Fruit fly (Drosophila melanogaster): Measurements from ENCODE around the gene CG12121.

Gene CG12121

dm6 chrX:9201866-9202681 is 30.1 kb downstream of the CG12121 start (continued):
- TF ChIP-seq CG9817 (tag; optimal IDR thresholded peaks at IDR 0.05) (peak; percentile 81), Sox100B (GFP tag; optimal IDR thresholded peaks at IDR 0.05) (peak; percentile 39), Blimp-1 (GFP tag; optimal IDR thresholded peaks at IDR 0.05) (peak; percentile 51), Bteb2 (GFP tag; optimal IDR thresholded peaks at IDR 0.05) (no peak), unc-4 (GFP tag; IDR thresholded peaks at IDR 0.05; ENCODE audit: partially characterized antibody) (no peak), ind (GFP tag; optimal IDR thresholded peaks at IDR 0.05) (peak; percentile 51), ap (GFP tag; IDR thresholded peaks at IDR 0.05) (peak; percentile 46), lola (GFP tag; optimal IDR thresholded peaks at IDR 0.05) (peak in 1 of 3 experiments; percentile 35), CG10543 (GFP tag; optimal IDR thresholded peaks at IDR 0.05) (peak; percentile 76), Gug (GFP tag; IDR thresholded peaks at IDR 0.05) (peak; percentile 94), CG30403 (GFP tag; optimal IDR thresholded peaks at IDR 0.05) (peak; percentile 54), Hand (GFP tag; optimal IDR thresholded peaks at IDR 0.05) (peak; percentile 72), shn (GFP tag; optimal IDR thresholded peaks at IDR 0.05) (no peak), CG3995 (GFP tag; optimal IDR thresholded peaks at IDR 0.05) (no peak), dimm (GFP tag; IDR thresholded peaks at IDR 0.05) (peak; percentile 56; the same call in 1 of the 2 replicates), CG32772 (GFP tag; IDR thresholded peaks at IDR 0.05) (peak; percentile 65), CG7963 (GFP tag; IDR thresholded peaks at IDR 0.05; ENCODE audit: partially characterized antibody) (no peak), CG13296 (GFP tag; optimal IDR thresholded peaks at IDR 0.05) (peak; percentile 64), CG4360 (GFP tag; IDR thresholded peaks at IDR 0.05) (no peak; the same call in 1 of the 2 replicates), dmrt11E (tag; optimal IDR thresholded peaks at IDR 0.05) (peak; percentile 24), CG15696 (tag; optimal IDR thresholded peaks at IDR 0.05) (peak; percentile 34), ara (GFP tag; IDR thresholded peaks at IDR 0.05) (no peak), Max (GFP tag; optimal IDR thresholded peaks at IDR 0.05) (no peak), zf30C (GFP tag; optimal IDR thresholded peaks at IDR 0.05) (peak; percentile 79), yki (optimal IDR thresholded peaks at IDR 0.05) (no peak), luna (GFP tag; optimal IDR thresholded peaks at IDR 0.05) (peak; percentile 16), Atf6 (GFP tag; IDR thresholded peaks at IDR 0.05) (peak; percentile 88), Hsf (GFP tag; optimal IDR thresholded peaks at IDR 0.05) (peak; percentile 8), row (GFP tag; IDR thresholded peaks at IDR 0.05) (peak; percentile 84), NC2α (GFP tag; optimal IDR thresholded peaks at IDR 0.05) (no peak), CG9437 (GFP tag; optimal IDR thresholded peaks at IDR 0.05) (peak; percentile 51), CG16779 (GFP tag; IDR thresholded peaks at IDR 0.05) (peak; percentile 92), Ravus (GFP tag; IDR thresholded peaks at IDR 0.05) (peak; percentile 67), CG10267 (tag; optimal IDR thresholded peaks at IDR 0.05) (peak; percentile 67), gem (tag; optimal IDR thresholded peaks at IDR 0.05) (peak; percentile 80), exex (tag; optimal IDR thresholded peaks at IDR 0.05) (peak; percentile 53), bigmax (GFP tag; optimal IDR thresholded peaks at IDR 0.05) (no peak), CG7745 (tag; optimal IDR thresholded peaks at IDR 0.05) (no peak), Optix (GFP tag; IDR thresholded peaks at IDR 0.05) (peak; percentile 45; the same call in 1 of the 3 replicates), CG10366 (GFP tag; IDR thresholded peaks at IDR 0.05) (peak; percentile 77), run (tag; optimal IDR thresholded peaks at IDR 0.05) (no peak), C15 (GFP tag; IDR thresholded peaks at IDR 0.05) (peak; percentile 70), Aef1 (GFP tag; IDR thresholded peaks at IDR 0.05) (peak; percentile 71; the same call in 2 of the 3 replicates), B-H1 (GFP tag; IDR thresholded peaks at IDR 0.05) (peak; percentile 49), CG12104 (GFP tag; optimal IDR thresholded peaks at IDR 0.05) (peak; percentile 43), CG5245 (GFP tag; optimal IDR thresholded peaks at IDR 0.05) (no peak), HmgD (GFP tag; optimal IDR thresholded peaks at IDR 0.05) (no peak), CG13424 (tag; optimal IDR thresholded peaks at IDR 0.05) (peak; percentile 66), CG6689 (GFP tag; IDR thresholded peaks at IDR 0.05) (peak; percentile 92)

Data from whole organism, embryonic.